Fruit fly (Drosophila melanogaster): ENCODE data around the gene foxo.
A peak's percentile ranks its signal among the peaks of the same experiment; 100 is the strongest.

foxo gene

DNA sequence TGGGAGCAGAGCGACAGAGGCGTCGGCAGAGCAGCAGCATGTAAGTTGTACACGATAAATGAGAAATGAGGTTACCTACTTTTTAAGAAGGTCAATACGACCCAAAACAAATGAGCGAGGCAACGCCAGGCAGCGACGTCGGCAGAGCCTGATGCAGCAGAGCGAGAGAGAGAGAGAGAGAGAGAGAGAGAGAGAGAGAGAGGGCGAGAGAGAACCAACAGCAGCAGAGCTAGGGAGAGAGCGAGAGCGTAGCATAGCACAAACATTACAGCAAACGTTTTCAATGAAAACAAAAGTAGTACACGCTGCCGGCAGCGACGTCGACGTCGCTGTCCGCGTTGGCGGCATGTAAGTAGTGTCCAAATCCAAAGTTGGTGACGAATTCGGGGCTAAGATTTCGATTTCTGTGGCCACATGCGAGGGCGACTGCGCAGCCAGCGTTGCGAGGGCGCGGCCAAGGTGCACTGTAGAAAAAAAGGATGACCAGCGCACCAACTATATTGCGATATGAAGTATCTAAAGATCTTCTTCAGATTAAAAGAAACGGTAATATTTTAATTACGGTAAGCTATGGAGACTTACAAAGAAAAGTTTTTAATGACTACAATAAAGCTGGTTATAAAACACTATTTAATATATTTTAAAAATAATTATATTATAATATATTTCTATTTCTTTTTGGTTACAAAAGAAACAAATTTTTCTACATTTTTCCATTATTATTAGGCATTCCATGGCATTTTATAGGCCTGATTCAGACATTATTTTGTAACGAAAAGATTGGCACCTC lies 38.9 kb upstream of the foxo start:
- TF ChIP-seq CG8301 (tag; optimal IDR thresholded peaks at IDR 0.05) (peak; percentile 16), CG34367 (tag; optimal IDR thresholded peaks at IDR 0.05) (no peak), CG15710 (tag; optimal IDR thresholded peaks at IDR 0.05) (no peak), Pif1A (GFP tag; optimal IDR thresholded peaks at IDR 0.05) (no peak), EcR (GFP tag; optimal IDR thresholded peaks at IDR 0.05) (peak; percentile 60), CG10348 (GFP tag; IDR thresholded peaks at IDR 0.05) (no peak), Pif1B (GFP tag; optimal IDR thresholded peaks at IDR 0.05) (peak; percentile 37), Ets98B (GFP tag; IDR thresholded peaks at IDR 0.05) (no peak; the same call in 1 of the 2 replicates), rn (GFP tag; IDR thresholded peaks at IDR 0.05) (no peak), CG32121 (GFP tag; IDR thresholded peaks at IDR 0.05) (peak; percentile 30; the same call in 1 of the 2 replicates), CG14655 (GFP tag; optimal IDR thresholded peaks at IDR 0.05) (peak; percentile 48), CG4496 (GFP tag; IDR thresholded peaks at IDR 0.05) (peak; percentile 52; the same call in 1 of the 3 replicates), D1 (tag; optimal IDR thresholded peaks at IDR 0.05) (no peak), gl (tag; optimal IDR thresholded peaks at IDR 0.05) (no peak), CG12605 (GFP tag; IDR thresholded peaks at IDR 0.05) (peak; percentile 29; the same call in 1 of the 2 replicates), CG17806 (tag; optimal IDR thresholded peaks at IDR 0.05) (no peak), CG9948 (tag; optimal IDR thresholded peaks at IDR 0.05) (peak; percentile 7), CG8159 (tag; optimal IDR thresholded peaks at IDR 0.05) (peak; percentile 44), fd96Ca (GFP tag; IDR thresholded peaks at IDR 0.05) (0 out of 3 replicates have a peak, but pooled peaks have one; percentile 39), Snoo (tag; optimal IDR thresholded peaks at IDR 0.05) (no peak), CG13204 (GFP tag; optimal IDR thresholded peaks at IDR 0.05) (peak; percentile 57)

DNA sequence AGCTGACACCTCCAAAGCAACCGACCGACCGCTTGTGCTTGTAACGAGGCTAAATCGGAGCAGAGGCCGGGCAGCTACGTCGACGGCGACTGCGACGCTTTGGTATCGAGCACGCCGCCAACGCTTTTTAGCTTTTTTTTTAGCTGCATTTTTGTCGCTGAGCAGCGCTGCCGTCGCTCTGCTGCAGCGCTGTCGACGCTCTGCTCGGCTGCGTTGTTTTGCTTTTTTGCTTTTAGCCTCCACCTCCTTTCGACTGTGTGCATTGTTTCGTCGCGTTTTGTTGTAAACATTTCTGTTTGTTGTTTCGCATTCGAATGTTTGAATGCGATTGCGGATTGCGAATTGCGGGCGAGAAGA lies 38.3 kb upstream of the foxo start:
- peak; percentile 24 for TF ChIP-seq CG13204 (GFP tag; optimal IDR thresholded peaks at IDR 0.05)
- TF ChIP-seq CG32121 (GFP tag; IDR thresholded peaks at IDR 0.05) = peak; percentile 9; the same call in 1 of the 2 replicates
- peak; percentile 14; the same call in 1 of the 2 replicates for TF ChIP-seq Ets98B (GFP tag; IDR thresholded peaks at IDR 0.05)
- peak; percentile 59 for TF ChIP-seq gl (tag; optimal IDR thresholded peaks at IDR 0.05)
- TF ChIP-seq EcR (GFP tag; optimal IDR thresholded peaks at IDR 0.05) = peak; percentile 30
- TF ChIP-seq D1 (tag; optimal IDR thresholded peaks at IDR 0.05) = no peak
- no peak for TF ChIP-seq Pif1A (GFP tag; optimal IDR thresholded peaks at IDR 0.05)
- TF ChIP-seq CG15710 (tag; optimal IDR thresholded peaks at IDR 0.05) = no peak
- no peak; the same call in 1 of the 3 replicates for TF ChIP-seq fd96Ca (GFP tag; IDR thresholded peaks at IDR 0.05)
- TF ChIP-seq CG12605 (GFP tag; IDR thresholded peaks at IDR 0.05) = peak; percentile 40
- TF ChIP-seq rn (GFP tag; IDR thresholded peaks at IDR 0.05) = no peak
- TF ChIP-seq CG10348 (GFP tag; IDR thresholded peaks at IDR 0.05) = no peak
- TF ChIP-seq CG4496 (GFP tag; IDR thresholded peaks at IDR 0.05) = peak; percentile 61
- TF ChIP-seq CG8159 (tag; optimal IDR thresholded peaks at IDR 0.05) = peak; percentile 12

DNA sequence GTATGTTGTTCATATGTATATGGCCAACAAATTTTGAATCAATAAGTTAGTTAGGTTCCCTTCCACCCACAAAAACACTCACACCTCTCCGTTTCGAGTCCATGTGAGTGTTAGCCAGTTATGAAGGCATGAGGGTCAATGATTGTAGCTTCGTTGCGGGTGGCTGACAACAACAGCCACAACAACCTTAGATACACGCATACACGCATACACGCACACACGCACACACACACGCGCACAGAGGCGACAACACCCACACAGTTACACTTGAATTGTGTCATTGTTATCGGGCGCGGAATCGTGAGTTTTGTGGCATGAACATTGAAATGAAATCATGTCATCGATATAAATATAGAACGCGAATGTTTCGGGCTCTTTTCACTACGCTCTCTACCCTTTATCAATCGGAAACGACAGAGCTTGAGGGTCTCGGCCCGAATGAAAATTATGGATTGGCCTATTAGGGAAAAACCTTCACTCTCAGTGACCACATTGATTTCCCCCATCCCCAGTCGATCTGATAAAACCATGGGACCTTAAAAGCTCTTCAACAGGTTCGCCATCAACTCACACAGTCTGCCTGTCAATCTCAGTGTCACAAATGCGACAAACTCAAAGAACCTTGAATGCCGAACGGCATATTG lies 37.2 kb upstream of the foxo start:
- TF ChIP-seq CG17806 (tag; optimal IDR thresholded peaks at IDR 0.05) (no peak), D1 (tag; optimal IDR thresholded peaks at IDR 0.05) (no peak), CG12605 (GFP tag; IDR thresholded peaks at IDR 0.05) (no peak)

DNA sequence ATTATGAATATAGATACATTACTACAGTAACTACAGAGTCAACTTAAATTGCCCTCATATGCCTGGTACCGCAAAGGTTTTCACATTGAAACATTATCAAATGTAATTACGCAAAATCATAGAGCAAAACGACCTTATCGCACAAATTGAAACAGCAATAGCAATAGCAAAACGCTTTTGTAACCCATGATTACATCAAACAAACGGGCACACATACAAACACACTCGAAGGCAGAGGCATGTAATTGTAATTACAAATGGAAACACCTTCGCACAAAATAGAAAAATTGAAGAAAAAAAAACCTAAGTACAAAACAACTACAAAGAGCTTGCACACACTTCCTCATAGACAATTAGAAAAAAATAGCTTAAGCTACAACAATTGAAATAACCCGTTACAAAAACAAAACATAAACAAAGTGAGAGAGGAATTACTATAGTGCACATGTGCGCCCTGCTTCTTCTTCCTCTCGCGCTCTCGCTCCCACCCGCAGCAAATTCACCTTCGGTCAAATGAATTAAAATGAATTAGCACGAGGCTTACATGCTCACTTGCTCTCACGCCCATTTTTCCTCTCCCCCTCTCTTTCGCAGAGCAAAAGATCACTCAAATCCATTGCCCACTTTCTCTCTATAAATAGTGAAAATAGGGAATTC lies 36.3 kb upstream of the foxo start:
- TF ChIP-seq Ets98B (GFP tag; IDR thresholded peaks at IDR 0.05) = peak; percentile 18; the same call in 1 of the 2 replicates
- no peak for TF ChIP-seq CG9948 (tag; optimal IDR thresholded peaks at IDR 0.05)

DNA sequence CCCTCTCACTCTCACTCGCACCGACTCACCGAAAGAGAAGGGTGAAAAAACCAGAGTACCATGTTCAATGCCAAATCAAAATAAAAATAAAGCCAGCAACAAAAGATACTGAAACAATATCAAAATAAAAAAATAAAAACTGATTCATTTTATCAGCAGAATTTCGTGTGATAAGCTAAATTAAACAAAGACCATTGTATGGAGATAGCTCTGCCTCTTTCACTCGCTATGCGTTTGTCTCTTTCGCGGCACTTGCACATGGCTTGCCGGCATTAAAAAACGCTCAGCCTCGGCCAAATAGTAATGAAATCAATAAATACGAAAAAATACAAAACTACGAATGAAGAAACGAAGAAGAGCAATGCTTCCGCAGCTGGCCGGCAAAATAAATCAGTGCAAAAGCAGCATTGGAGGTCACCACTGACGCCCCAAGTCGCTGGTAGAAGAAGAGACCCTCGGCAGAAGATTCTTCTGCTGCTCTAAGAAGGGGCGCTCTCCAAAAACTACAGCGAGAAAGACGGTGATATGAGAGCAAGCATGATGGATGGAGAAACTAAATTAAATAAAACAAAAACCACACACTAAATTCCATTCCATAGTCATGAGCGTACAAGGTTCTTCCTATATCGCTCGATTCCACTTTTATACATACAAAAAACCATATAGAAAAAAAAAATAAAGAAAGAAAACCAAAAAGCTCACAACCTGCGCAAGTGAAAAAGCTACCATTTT lies 32.4 kb upstream of the foxo start:
- TF ChIP-seq Snoo (tag; optimal IDR thresholded peaks at IDR 0.05) (no peak), CG8301 (tag; optimal IDR thresholded peaks at IDR 0.05) (no peak), CG34367 (tag; optimal IDR thresholded peaks at IDR 0.05) (no peak), gl (tag; optimal IDR thresholded peaks at IDR 0.05) (no peak), Pif1B (GFP tag; optimal IDR thresholded peaks at IDR 0.05) (no peak), CG17806 (tag; optimal IDR thresholded peaks at IDR 0.05) (no peak), Pif1A (GFP tag; optimal IDR thresholded peaks at IDR 0.05) (no peak)

DNA sequence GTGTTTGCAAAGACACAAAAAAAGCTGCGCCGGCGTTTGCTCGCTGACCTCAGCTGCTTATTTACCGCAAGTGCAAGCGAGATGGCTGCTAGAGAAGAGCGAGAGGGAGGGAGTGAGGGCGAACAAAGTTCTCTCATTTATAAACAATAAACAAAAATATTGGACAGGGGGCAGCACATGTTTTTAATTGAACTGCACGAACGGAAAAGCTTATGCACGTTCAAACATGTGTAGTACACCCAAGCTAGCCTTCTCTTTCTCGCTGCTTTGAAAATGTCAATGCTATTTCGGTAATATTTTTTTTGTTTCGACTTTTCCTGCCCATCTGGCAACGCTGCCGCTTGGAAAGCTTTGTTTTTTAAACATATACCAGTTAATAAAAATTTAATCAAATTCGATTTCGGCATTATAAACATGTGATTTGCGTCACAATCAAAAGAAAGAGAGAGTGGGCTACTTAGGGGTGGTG lies 31.8 kb upstream of the foxo start:
- no peak for TF ChIP-seq CG9948 (tag; optimal IDR thresholded peaks at IDR 0.05)
- no peak; the same call in 2 of the 3 replicates for TF ChIP-seq fd96Ca (GFP tag; IDR thresholded peaks at IDR 0.05)
- peak; percentile 35 for TF ChIP-seq CG34367 (tag; optimal IDR thresholded peaks at IDR 0.05)
- peak; percentile 34 for TF ChIP-seq CG8159 (tag; optimal IDR thresholded peaks at IDR 0.05)
- TF ChIP-seq CG8301 (tag; optimal IDR thresholded peaks at IDR 0.05) = peak; percentile 17
- peak; percentile 76 for TF ChIP-seq CG12605 (GFP tag; IDR thresholded peaks at IDR 0.05)
- peak; percentile 59 for TF ChIP-seq CG14655 (GFP tag; optimal IDR thresholded peaks at IDR 0.05)
- no peak for TF ChIP-seq D1 (tag; optimal IDR thresholded peaks at IDR 0.05)
- peak; percentile 60 for TF ChIP-seq Snoo (tag; optimal IDR thresholded peaks at IDR 0.05)
- TF ChIP-seq CG10348 (GFP tag; IDR thresholded peaks at IDR 0.05) = no peak
- no peak for TF ChIP-seq rn (GFP tag; IDR thresholded peaks at IDR 0.05)
- peak; percentile 61; the same call in 1 of the 2 replicates for TF ChIP-seq CG32121 (GFP tag; IDR thresholded peaks at IDR 0.05)
- TF ChIP-seq EcR (GFP tag; optimal IDR thresholded peaks at IDR 0.05) = peak; percentile 75
- peak; percentile 31 for TF ChIP-seq CG17806 (tag; optimal IDR thresholded peaks at IDR 0.05)
- TF ChIP-seq Pif1B (GFP tag; optimal IDR thresholded peaks at IDR 0.05) = peak; percentile 63
- peak; percentile 72 for TF ChIP-seq Pif1A (GFP tag; optimal IDR thresholded peaks at IDR 0.05)
- peak; percentile 81 for TF ChIP-seq gl (tag; optimal IDR thresholded peaks at IDR 0.05)
- peak; percentile 73 for TF ChIP-seq CG4496 (GFP tag; IDR thresholded peaks at IDR 0.05)
- TF ChIP-seq Ets98B (GFP tag; IDR thresholded peaks at IDR 0.05) = peak; percentile 70
- peak; percentile 68 for TF ChIP-seq CG13204 (GFP tag; optimal IDR thresholded peaks at IDR 0.05)
- TF ChIP-seq CG15710 (tag; optimal IDR thresholded peaks at IDR 0.05) = peak; percentile 32

Measured in whole organism, pupa.